Fruit fly (Drosophila melanogaster) whole organism, embryonic: Measurements from ENCODE around the gene dmGlut.

Source experiments
- B-H2 ChIP-seq: fragments of 200-800 bp; sonication (Bioruptor generic); optimal IDR thresholded peaks from 2 replicates; lab custom pipeline; 2018; ENCODE audit warnings: missing biosample characterization, mild to moderate bottlenecking, missing genetic modification characterization
- CG11085 ChIP-seq: fragments of 200-800 bp; sonication (Bioruptor generic); IDR thresholded peaks from 2 replicates; pipeline ENCODE4 v1.3.6; 2022; ENCODE audit warnings: missing biosample characterization, missing genetic modification characterization
- CG12104 ChIP-seq: fragments of 200-800 bp; sonication (Bioruptor generic); optimal IDR thresholded peaks from 3 replicates; lab custom pipeline; 2016; ENCODE audit warnings: missing biosample characterization, missing genetic modification characterization
- CG12942 ChIP-seq: fragments of 200-800 bp; sonication (Bioruptor generic); optimal IDR thresholded peaks from 3 replicates; lab custom pipeline; 2016; ENCODE audit warnings: missing biosample characterization, missing genetic modification characterization
- CG13424 ChIP-seq: fragments of 200-800 bp; sonication (Bioruptor generic); optimal IDR thresholded peaks from 2 replicates; lab custom pipeline; 2019; ENCODE audit warnings: missing biosample characterization, mild to moderate bottlenecking, missing genetic modification characterization, moderate library complexity
- CG14710 ChIP-seq: fragments of 200-800 bp; sonication (Bioruptor generic); optimal IDR thresholded peaks from 3 replicates; lab custom pipeline; 2019; ENCODE audit warnings: missing biosample characterization, mild to moderate bottlenecking, missing genetic modification characterization, moderate library complexity
- CG14965 ChIP-seq: fragments of 200-800 bp; sonication (Bioruptor generic); optimal IDR thresholded peaks from 2 replicates; lab custom pipeline; 2016; ENCODE audit warnings: missing biosample characterization, missing genetic modification characterization, borderline replicate concordance
- CG15514 ChIP-seq: fragments of 200-800 bp; sonication (Bioruptor generic); optimal IDR thresholded peaks from 3 replicates; lab custom pipeline; 2017; ENCODE audit warnings: missing biosample characterization, missing genetic modification characterization, mild to moderate bottlenecking, moderate library complexity, missing genetic modification reagents
- CG18599 ChIP-seq: fragments of 200-800 bp; sonication (Bioruptor generic); optimal IDR thresholded peaks from 3 replicates; lab custom pipeline; 2017; ENCODE audit warnings: missing biosample characterization, missing genetic modification characterization, mild to moderate bottlenecking, moderate library complexity, missing genetic modification reagents
- CG30431 ChIP-seq: fragments of 200-800 bp; sonication (Bioruptor generic); optimal IDR thresholded peaks from 2 replicates; lab custom pipeline; 2017; ENCODE audit warnings: missing biosample characterization, missing genetic modification characterization
- CG34376 ChIP-seq: fragments of 200-800 bp; sonication (Bioruptor generic); optimal IDR thresholded peaks from 2 replicates; lab custom pipeline; 2018; ENCODE audit warnings: missing biosample characterization, mild to moderate bottlenecking, missing genetic modification characterization
- CG6254 ChIP-seq: fragments of 200-800 bp; sonication (Bioruptor generic); optimal IDR thresholded peaks from 3 replicates; lab custom pipeline; 2017; ENCODE audit warnings: mild to moderate bottlenecking, missing biosample characterization, missing genetic modification reagents, missing genetic modification characterization
- CG6272 ChIP-seq: fragments of 200-800 bp; sonication (Bioruptor generic); IDR thresholded peaks from 2 replicates; pipeline ENCODE4 v1.3.6; 2022; ENCODE audit warnings: missing biosample characterization, missing genetic modification characterization
- CG6791 ChIP-seq: fragments of 200-800 bp; sonication (Bioruptor generic); IDR thresholded peaks from 3 replicates; pipeline ENCODE4 v1.3.6; 2022; ENCODE audit warnings: missing biosample characterization, missing genetic modification characterization; ENCODE audit not compliant: partially characterized antibody
- CG7839 ChIP-seq: fragments of 200-800 bp; sonication (Bioruptor generic); optimal IDR thresholded peaks from 3 replicates; lab custom pipeline; 2018; ENCODE audit warnings: missing biosample characterization, mild to moderate bottlenecking, missing genetic modification characterization, moderate library complexity
- CG8944 ChIP-seq: fragments of 200-800 bp; sonication (Bioruptor generic); optimal IDR thresholded peaks from 3 replicates; lab custom pipeline; 2016; ENCODE audit warnings: missing biosample characterization, missing genetic modification characterization
- Hey ChIP-seq: fragments of 200-800 bp; sonication (Bioruptor generic); optimal IDR thresholded peaks from 3 replicates; lab custom pipeline; 2018; ENCODE audit warnings: missing biosample characterization, mild to moderate bottlenecking, missing genetic modification characterization
- Hr39 ChIP-seq: fragments of >200 bp; optimal IDR thresholded peaks from 2 replicates; lab custom pipeline; 2017
- Med ChIP-seq: fragments of 200-800 bp; sonication (Bioruptor generic); peaks from one replicate; lab custom pipeline; 2016; ENCODE audit warnings: missing biosample characterization, missing genetic modification characterization, mild to moderate bottlenecking, inconsistent platforms, moderate library complexity
- NFAT ChIP-seq: fragments of 200-800 bp; sonication (Bioruptor generic); IDR thresholded peaks from 2 replicates; pipeline ENCODE4 v1.3.6; 2022; ENCODE audit warnings: missing biosample characterization, missing genetic modification characterization
- Nf-YB ChIP-seq: fragments of 200-800 bp; sonication (Bioruptor generic); optimal IDR thresholded peaks from 3 replicates; lab custom pipeline; 2019; ENCODE audit warnings: missing biosample characterization, mild to moderate bottlenecking, missing genetic modification characterization, moderate library complexity
- Nf-YC ChIP-seq: fragments of 200-800 bp; optimal IDR thresholded peaks from 3 replicates; lab custom pipeline; 2019; ENCODE audit warnings: missing biosample characterization, mild to moderate bottlenecking, missing genetic modification characterization, moderate library complexity
- Pdp1 ChIP-seq, 2 experiments: fragments of 200-800 bp; sonication (Bioruptor generic); optimal IDR thresholded peaks; 3 replicates each; lab custom pipeline; 2016; ENCODE audit warnings: missing biosample characterization in 2 of 2, missing genetic modification characterization in 2 of 2, mild to moderate bottlenecking in 1 of 2, moderate library complexity in 1 of 2
- Poxn ChIP-seq: fragments of 200-800 bp; sonication (Bioruptor generic); IDR thresholded peaks from 2 replicates; pipeline ENCODE4 v1.3.6; 2022; ENCODE audit warnings: missing biosample characterization, missing genetic modification characterization
- Vsx1 ChIP-seq: fragments of 200-800 bp; sonication (Bioruptor generic); optimal IDR thresholded peaks from 2 replicates; lab custom pipeline; 2017; ENCODE audit warnings: missing biosample characterization, mild to moderate bottlenecking, missing genetic modification characterization, missing genetic modification reagents
- ato ChIP-seq: fragments of 200-800 bp; sonication (Bioruptor generic); IDR thresholded peaks from 2 replicates; pipeline ENCODE4 v1.3.6; 2022; ENCODE audit warnings: missing biosample characterization, missing genetic modification characterization; ENCODE audit not compliant: partially characterized antibody
- chinmo ChIP-seq: fragments of 200-800 bp; sonication (Bioruptor generic); IDR thresholded peaks from 4 replicates; pipeline ENCODE4 v1.3.6; 2022; ENCODE audit warnings: missing biosample characterization, missing genetic modification characterization; ENCODE audit not compliant: partially characterized antibody
- dmrt11E ChIP-seq: fragments of 200-800 bp; sonication (Bioruptor generic); optimal IDR thresholded peaks from 3 replicates; lab custom pipeline; 2018; ENCODE audit warnings: missing biosample characterization, mild to moderate bottlenecking, missing genetic modification characterization, moderate library complexity
- emc ChIP-seq: fragments of 200-800 bp; sonication (Bioruptor generic); optimal IDR thresholded peaks from 2 replicates; lab custom pipeline; 2016; ENCODE audit warnings: missing biosample characterization, missing genetic modification characterization
- exex ChIP-seq: fragments of 200-800 bp; sonication (Bioruptor generic); optimal IDR thresholded peaks from 4 replicates; lab custom pipeline; 2018; ENCODE audit warnings: missing biosample characterization, mild to moderate bottlenecking, missing genetic modification characterization, moderate library complexity
- grau ChIP-seq: fragments of 200-800 bp; optimal IDR thresholded peaks from 3 replicates; lab custom pipeline; 2019; ENCODE audit warnings: missing biosample characterization, mild to moderate bottlenecking, missing genetic modification characterization, moderate library complexity
- grn ChIP-seq: fragments of 200-800 bp; sonication (Bioruptor generic); optimal IDR thresholded peaks from 3 replicates; lab custom pipeline; 2017; ENCODE audit warnings: missing biosample characterization, missing genetic modification characterization
- gro ChIP-seq: fragments of 200-800 bp; sonication (Bioruptor generic); optimal IDR thresholded peaks from 2 replicates; lab custom pipeline; 2016; ENCODE audit warnings: missing biosample characterization, missing genetic modification characterization
- ind ChIP-seq: fragments of 200-800 bp; sonication (Bioruptor generic); optimal IDR thresholded peaks from 3 replicates; lab custom pipeline; 2016; ENCODE audit warnings: missing biosample characterization, missing genetic modification characterization
- maf-S ChIP-seq: fragments of 200-800 bp; sonication (Bioruptor generic); optimal IDR thresholded peaks from 2 replicates; lab custom pipeline; 2016; ENCODE audit warnings: missing biosample characterization, missing genetic modification characterization
- mirr ChIP-seq: fragments of 200-800 bp; sonication (Bioruptor generic); optimal IDR thresholded peaks from 3 replicates; lab custom pipeline; 2018; ENCODE audit warnings: missing biosample characterization, mild to moderate bottlenecking, missing genetic modification characterization
- nau ChIP-seq: fragments of 200-800 bp; sonication (Bioruptor generic); optimal IDR thresholded peaks from 3 replicates; lab custom pipeline; 2017; ENCODE audit warnings: missing biosample characterization, mild to moderate bottlenecking, missing genetic modification characterization, missing genetic modification reagents
- pho ChIP-seq: fragments of 200-800 bp; sonication (Bioruptor generic); optimal IDR thresholded peaks from 2 replicates; lab custom pipeline; 2016; ENCODE audit warnings: missing biosample characterization, missing genetic modification characterization
- prd ChIP-seq, 3 experiments: fragments of >200 bp in 2 of 3; fragments of 200-800 bp in 1 of 3; sonication (Bioruptor generic) in 1 of 3; optimal IDR thresholded peaks in 2 of 3; IDR thresholded peaks in 1 of 3; 2 replicates in 2 of 3; 3 replicates in 1 of 3; pipeline versions ENCODE4 v1.3.6 to Lab custom; 2017 to 2022; ENCODE audit warnings: missing biosample characterization in 1 of 3, missing genetic modification characterization in 1 of 3
- sd ChIP-seq: fragments of 200-800 bp; sonication (Bioruptor generic); optimal IDR thresholded peaks from 3 replicates; lab custom pipeline; 2018; ENCODE audit warnings: missing biosample characterization, mild to moderate bottlenecking, missing genetic modification characterization, moderate library complexity
- sens ChIP-seq: fragments of 200-800 bp; sonication (Bioruptor generic); peaks from one replicate; lab custom pipeline; 2016; ENCODE audit warnings: missing biosample characterization, missing genetic modification characterization
- sug ChIP-seq: fragments of 200-800 bp; optimal IDR thresholded peaks from 2 replicates; lab custom pipeline; 2019; ENCODE audit warnings: missing biosample characterization, mild to moderate bottlenecking, missing genetic modification characterization, moderate library complexity
- tap ChIP-seq: fragments of 200-800 bp; optimal IDR thresholded peaks from 3 replicates; lab custom pipeline; 2019; ENCODE audit warnings: missing biosample characterization, mild to moderate bottlenecking, missing genetic modification characterization, moderate library complexity
- tx ChIP-seq: fragments of 200-800 bp; sonication (Bioruptor generic); optimal IDR thresholded peaks from 2 replicates; lab custom pipeline; 2016; ENCODE audit warnings: missing biosample characterization, missing genetic modification characterization
- vnd ChIP-seq: fragments of 200-800 bp; sonication (Bioruptor generic); IDR thresholded peaks from 3 replicates; pipeline ENCODE4 v1.3.6; 2022; ENCODE audit warnings: missing biosample characterization, missing genetic modification characterization; ENCODE audit not compliant: partially characterized antibody

dmGlut gene

dm6 chr2L:12029594-12030197, 2.5 kb downstream of the dmGlut start:
- TF ChIP-seq ato (no peak), grau (tag; lab: Kevin White, UChicago) (peak; percentile 2), sd (tag; lab: Kevin White, UChicago) (peak; percentile 88), CG34376 (GFP tag; lab: Kevin White, UChicago) (peak; percentile 69), exex (tag; lab: Kevin White, UChicago) (peak; percentile 93), Med (peak; percentile 45), Hey (tag; lab: Kevin White, UChicago) (peak; percentile 7), CG8944 (GFP tag; lab: Kevin White, UChicago) (no peak), CG14965 (GFP tag; lab: Kevin White, UChicago) (no peak), CG14710 (tag; lab: Kevin White, UChicago) (no peak), sens (GFP tag; lab: Kevin White, UChicago) (peak; percentile 33), dmrt11E (tag; lab: Kevin White, UChicago) (no peak), chinmo (0 out of 4 replicates have a peak, but pooled peaks have one; percentile 55), CG6272 (GFP tag; lab: Robert Waterston, UW) (no peak), tx (no peak), sug (tag; lab: Kevin White, UChicago) (peak; percentile 82), Vsx1 (GFP tag; lab: Kevin White, UChicago) (peak; percentile 25), grn (GFP tag; lab: Kevin White, UChicago) (peak; percentile 69), nau (GFP tag; lab: Kevin White, UChicago) (no peak), prd (optimal IDR thresholded peaks at IDR 0.05; lab: Kevin White, UChicago) (no peak), prd (GFP tag; IDR thresholded peaks at IDR 0.05; lab: Robert Waterston, UW) (no peak)

DNA sequence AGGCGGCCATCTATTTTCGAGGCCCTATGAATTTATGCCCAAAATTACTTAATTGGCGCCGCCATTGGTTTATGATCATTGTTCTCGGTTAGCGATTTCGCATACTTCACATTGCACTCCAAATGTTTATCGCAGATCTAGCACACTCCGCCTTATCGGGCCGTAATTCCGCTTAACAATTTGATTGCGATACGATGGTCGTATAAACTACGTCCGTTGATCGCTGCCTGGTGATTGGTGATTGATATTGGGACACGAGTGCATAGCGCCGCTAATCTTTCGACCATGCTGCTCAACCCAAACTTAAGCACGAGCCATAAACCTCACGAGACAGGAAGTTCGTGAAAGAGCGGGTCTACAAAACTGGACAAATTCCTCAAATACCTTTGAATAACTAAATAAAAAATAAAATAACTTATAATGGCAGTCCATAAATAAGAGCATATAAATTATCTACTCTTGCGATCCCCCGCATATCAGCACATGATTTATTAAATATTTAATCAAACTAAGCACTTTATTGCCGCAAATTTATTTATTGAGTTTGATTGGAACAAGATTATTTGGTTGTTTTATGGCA, 3.4 kb downstream of the dmGlut start:
- TF ChIP-seq pho (GFP tag; lab: Kevin White, UChicago) (no peak), CG6791 (GFP tag; lab: Robert Waterston, UW) (no peak), Med (peak; percentile 12), B-H2 (GFP tag; lab: Kevin White, UChicago) (peak; percentile 10), vnd (peak; percentile 44; the same call in 1 of the 3 replicates), exex (tag; lab: Kevin White, UChicago) (peak; percentile 96), CG7839 (no peak), grn (GFP tag; lab: Kevin White, UChicago) (peak; percentile 95), Pdp1 (GFP tag; optimal IDR thresholded peaks at IDR 0.05; lab: Kevin White, UChicago) (no peak), ind (GFP tag; lab: Kevin White, UChicago) (no peak), CG18599 (GFP tag; lab: Kevin White, UChicago) (peak; percentile 4), nau (GFP tag; lab: Kevin White, UChicago) (no peak), emc (GFP tag; lab: Kevin White, UChicago) (no peak), mirr (GFP tag; lab: Kevin White, UChicago) (peak; percentile 15), CG6254 (no peak), CG15514 (GFP tag; lab: Kevin White, UChicago) (no peak), sd (tag; lab: Kevin White, UChicago) (peak; percentile 87), CG11085 (GFP tag; lab: Robert Waterston, UW) (no peak), CG12942 (no peak), sug (tag; lab: Kevin White, UChicago) (peak; percentile 74), CG12104 (GFP tag; lab: Kevin White, UChicago) (no peak), CG34376 (GFP tag; lab: Kevin White, UChicago) (peak; percentile 82), NFAT (GFP tag; lab: Robert Waterston, UW) (0 out of 2 replicates have a peak, but pooled peaks have one; percentile 7), maf-S (GFP tag; lab: Kevin White, UChicago) (no peak), Nf-YC (tag; lab: Kevin White, UChicago) (peak; percentile 53), tap (tag; lab: Kevin White, UChicago) (no peak), gro (peak; percentile 9), Hr39 (lab: Kevin White, UChicago) (no peak), CG13424 (tag; lab: Kevin White, UChicago) (no peak), Nf-YB (GFP tag; lab: Kevin White, UChicago) (peak; percentile 58), chinmo (0 out of 4 replicates have a peak, but pooled peaks have one; percentile 48), Poxn (GFP tag; lab: Robert Waterston, UW) (no peak), CG30431 (GFP tag; lab: Kevin White, UChicago) (no peak)
